Fruit fly (Drosophila melanogaster) whole organism, embryonic: ENCODE measurements around the gene CG11997.

Experiments
- Atf-2 ChIP-seq: fragments of 200-800 bp; sonication (Bioruptor generic); optimal IDR thresholded peaks from 2 replicates; lab custom pipeline; 2016; ENCODE audit warnings: missing biosample characterization, missing genetic modification characterization
- CG10565 ChIP-seq: fragments of 200-800 bp; sonication (Bioruptor generic); optimal IDR thresholded peaks from 3 replicates; lab custom pipeline; 2016; ENCODE audit warnings: missing biosample characterization, mild to moderate bottlenecking, missing genetic modification characterization
- CG11398 ChIP-seq: fragments of 200-800 bp; sonication (Bioruptor generic); optimal IDR thresholded peaks from 2 replicates; lab custom pipeline; 2016; ENCODE audit warnings: missing biosample characterization, missing genetic modification characterization
- CG11696 ChIP-seq: fragments of 200-800 bp; sonication (Bioruptor generic); IDR thresholded peaks from 2 replicates; pipeline ENCODE4 v1.3.6; 2022; ENCODE audit warnings: missing biosample characterization, missing genetic modification characterization
- CG1233 ChIP-seq: fragments of 200-800 bp; sonication (Bioruptor generic); optimal IDR thresholded peaks from 4 replicates; lab custom pipeline; 2018; ENCODE audit warnings: missing biosample characterization, mild to moderate bottlenecking, missing genetic modification characterization
- CG12391 ChIP-seq: fragments of 200-800 bp; sonication (Bioruptor generic); optimal IDR thresholded peaks from 3 replicates; lab custom pipeline; 2018; ENCODE audit warnings: missing biosample characterization, mild to moderate bottlenecking, missing genetic modification characterization, moderate library complexity
- CG13296 ChIP-seq: fragments of 200-800 bp; sonication (Bioruptor generic); optimal IDR thresholded peaks from 3 replicates; lab custom pipeline; 2018; ENCODE audit warnings: missing biosample characterization, mild to moderate bottlenecking, missing genetic modification characterization
- CG14441 ChIP-seq: fragments of 200-800 bp; sonication (Bioruptor generic); IDR thresholded peaks from 2 replicates; pipeline ENCODE4 v1.3.6; 2022; ENCODE audit warnings: missing biosample characterization, missing genetic modification characterization
- CG14965 ChIP-seq: fragments of 200-800 bp; sonication (Bioruptor generic); optimal IDR thresholded peaks from 2 replicates; lab custom pipeline; 2016; ENCODE audit warnings: missing biosample characterization, missing genetic modification characterization, borderline replicate concordance
- CG15696 ChIP-seq: fragments of 200-800 bp; sonication (Bioruptor generic); optimal IDR thresholded peaks from 2 replicates; lab custom pipeline; 2019; ENCODE audit warnings: missing biosample characterization, mild to moderate bottlenecking, missing genetic modification characterization, moderate library complexity
- CG1603 ChIP-seq: fragments of 200-800 bp; sonication (Bioruptor generic); optimal IDR thresholded peaks from 2 replicates; lab custom pipeline; 2019; ENCODE audit warnings: missing biosample characterization, mild to moderate bottlenecking, missing genetic modification characterization, moderate library complexity
- CG1647 ChIP-seq: fragments of 200-800 bp; sonication (Bioruptor generic); optimal IDR thresholded peaks from 3 replicates; lab custom pipeline; 2016; ENCODE audit warnings: missing biosample characterization, missing genetic modification characterization
- CG16863 ChIP-seq: fragments of 200-800 bp; sonication (Bioruptor generic); optimal IDR thresholded peaks from 3 replicates; lab custom pipeline; 2016; ENCODE audit warnings: missing biosample characterization, missing genetic modification characterization
- CG2712 ChIP-seq: fragments of 200-800 bp; optimal IDR thresholded peaks from 3 replicates; lab custom pipeline; 2019; ENCODE audit warnings: missing biosample characterization, mild to moderate bottlenecking, missing genetic modification characterization, moderate library complexity
- CG31388 ChIP-seq: fragments of 200-800 bp; sonication (Bioruptor generic); optimal IDR thresholded peaks from 2 replicates; lab custom pipeline; 2016; ENCODE audit warnings: missing biosample characterization, missing genetic modification characterization
- CG3163 ChIP-seq: fragments of 200-800 bp; sonication (Bioruptor generic); optimal IDR thresholded peaks from 3 replicates; lab custom pipeline; 2016; ENCODE audit warnings: missing biosample characterization, missing genetic modification characterization
- CG3407 ChIP-seq: fragments of 200-800 bp; sonication (Bioruptor generic); optimal IDR thresholded peaks from 2 replicates; lab custom pipeline; 2018; ENCODE audit warnings: missing biosample characterization, mild to moderate bottlenecking, missing genetic modification characterization
- CG3995 ChIP-seq: fragments of 200-800 bp; sonication (Bioruptor generic); optimal IDR thresholded peaks from 3 replicates; lab custom pipeline; 2016; ENCODE audit warnings: missing biosample characterization, missing genetic modification characterization
- CG5953 ChIP-seq: fragments of 200-800 bp; sonication (Bioruptor generic); IDR thresholded peaks from 2 replicates; pipeline ENCODE4 v1.3.6; 2022; ENCODE audit warnings: missing biosample characterization, missing genetic modification characterization
- CG6272 ChIP-seq: fragments of 200-800 bp; sonication (Bioruptor generic); IDR thresholded peaks from 2 replicates; pipeline ENCODE4 v1.3.6; 2022; ENCODE audit warnings: missing biosample characterization, missing genetic modification characterization
- CG7372 ChIP-seq: fragments of 200-800 bp; sonication (Bioruptor generic); IDR thresholded peaks from 2 replicates; pipeline ENCODE4 v1.3.6; 2022; ENCODE audit warnings: missing biosample characterization, missing genetic modification characterization
- CG8478 ChIP-seq: fragments of >200 bp; optimal IDR thresholded peaks from 2 replicates; lab custom pipeline; 2018
- CoRest ChIP-seq: fragments of 200-800 bp; sonication (Bioruptor generic); optimal IDR thresholded peaks from 3 replicates; lab custom pipeline; 2018; ENCODE audit warnings: missing biosample characterization, mild to moderate bottlenecking, missing genetic modification characterization, moderate library complexity
- E2f2 ChIP-seq: fragments of 200-800 bp; sonication (Bioruptor generic); IDR thresholded peaks from 2 replicates; pipeline ENCODE4 v1.3.6; 2022; ENCODE audit warnings: missing biosample characterization, missing genetic modification characterization
- Eip74EF ChIP-seq, 2 experiments: fragments of 200-800 bp in 1 of 2; fragments of >200 bp in 1 of 2; sonication (Bioruptor generic) in 1 of 2; optimal IDR thresholded peaks; 2 replicates each; lab custom pipeline; 2017 to 2019; ENCODE audit warnings: missing biosample characterization in 2 of 2, missing genetic modification characterization in 2 of 2, mild to moderate bottlenecking in 1 of 2, moderate library complexity in 1 of 2
- HLH4C ChIP-seq: fragments of 200-800 bp; sonication (Bioruptor generic); IDR thresholded peaks from 3 replicates; pipeline ENCODE4 v1.3.6; 2022; ENCODE audit warnings: missing biosample characterization, missing genetic modification characterization; ENCODE audit not compliant: partially characterized antibody
- Jarid2 ChIP-seq: fragments of 200-800 bp; sonication (Bioruptor generic); optimal IDR thresholded peaks from 3 replicates; lab custom pipeline; 2017; ENCODE audit warnings: mild to moderate bottlenecking, missing biosample characterization, missing genetic modification reagents, missing genetic modification characterization
- Sin3A ChIP-seq: fragments of >200 bp; optimal IDR thresholded peaks from 2 replicates; lab custom pipeline; 2018
- Taf1 ChIP-seq: fragments of 200-800 bp; sonication (Bioruptor generic); IDR thresholded peaks from 2 replicates; pipeline ENCODE4 v1.3.6; 2022; ENCODE audit warnings: missing biosample characterization, missing genetic modification characterization
- Tbp ChIP-seq: fragments of >200 bp; optimal IDR thresholded peaks from 2 replicates; lab custom pipeline; 2018; ENCODE audit warnings: missing biosample characterization, missing genetic modification characterization
- abd-A ChIP-seq: fragments of 200-800 bp; sonication (Bioruptor generic); optimal IDR thresholded peaks from 3 replicates; lab custom pipeline; 2019; ENCODE audit warnings: missing biosample characterization, mild to moderate bottlenecking, missing genetic modification characterization, moderate library complexity
- ac ChIP-seq: fragments of 200-800 bp; sonication (Bioruptor generic); optimal IDR thresholded peaks from 3 replicates; lab custom pipeline; 2017; ENCODE audit warnings: missing biosample characterization, mild to moderate bottlenecking, missing genetic modification characterization
- aop ChIP-seq: fragments of 200-800 bp; sonication (Bioruptor generic); IDR thresholded peaks from 2 replicates; pipeline ENCODE4 v1.3.6; 2022; ENCODE audit warnings: missing biosample characterization, missing genetic modification characterization
- ase ChIP-seq: fragments of 200-800 bp; sonication (Bioruptor generic); IDR thresholded peaks from 3 replicates; pipeline ENCODE4 v1.3.6; 2022; ENCODE audit warnings: missing biosample characterization, missing genetic modification characterization
- ato ChIP-seq: fragments of 200-800 bp; sonication (Bioruptor generic); IDR thresholded peaks from 2 replicates; pipeline ENCODE4 v1.3.6; 2022; ENCODE audit warnings: missing biosample characterization, missing genetic modification characterization; ENCODE audit not compliant: partially characterized antibody
- bbx ChIP-seq: fragments of 200-800 bp; sonication (Bioruptor generic); IDR thresholded peaks from 2 replicates; pipeline ENCODE4 v1.3.6; 2022; ENCODE audit warnings: missing biosample characterization, missing genetic modification characterization; ENCODE audit not compliant: partially characterized antibody
- corto ChIP-seq: fragments of 200-800 bp; sonication (Bioruptor generic); optimal IDR thresholded peaks from 2 replicates; lab custom pipeline; 2016; ENCODE audit warnings: missing biosample characterization, mild to moderate bottlenecking, missing genetic modification characterization, moderate library complexity
- dm ChIP-seq: fragments of 200-800 bp; sonication (Bioruptor generic); optimal IDR thresholded peaks from 3 replicates; lab custom pipeline; 2016; ENCODE audit warnings: missing biosample characterization, missing genetic modification characterization
- fd3F ChIP-seq: fragments of 200-800 bp; sonication (Bioruptor generic); optimal IDR thresholded peaks from 2 replicates; lab custom pipeline; 2018; ENCODE audit warnings: missing biosample characterization, mild to moderate bottlenecking, missing genetic modification characterization, moderate library complexity
- ftz-f1 ChIP-seq: fragments of 200-800 bp; sonication (Bioruptor generic); optimal IDR thresholded peaks from 2 replicates; lab custom pipeline; 2016; ENCODE audit warnings: missing biosample characterization, missing genetic modification characterization
- gcm ChIP-seq: fragments of 200-800 bp; sonication (Bioruptor generic); optimal IDR thresholded peaks from 2 replicates; lab custom pipeline; 2019; ENCODE audit warnings: missing biosample characterization, mild to moderate bottlenecking, missing genetic modification characterization, moderate library complexity
- jumu ChIP-seq: fragments of 200-800 bp; sonication (Bioruptor generic); optimal IDR thresholded peaks from 3 replicates; lab custom pipeline; 2016; ENCODE audit warnings: missing biosample characterization, missing genetic modification characterization
- luna ChIP-seq: fragments of 200-800 bp; sonication (Bioruptor generic); optimal IDR thresholded peaks from 2 replicates; lab custom pipeline; 2016; ENCODE audit warnings: missing biosample characterization, missing genetic modification characterization
- sd ChIP-seq: fragments of 200-800 bp; sonication (Bioruptor generic); optimal IDR thresholded peaks from 3 replicates; lab custom pipeline; 2018; ENCODE audit warnings: missing biosample characterization, mild to moderate bottlenecking, missing genetic modification characterization, moderate library complexity
- slou ChIP-seq: fragments of 200-800 bp; sonication (Bioruptor generic); optimal IDR thresholded peaks from 3 replicates; lab custom pipeline; 2016; ENCODE audit warnings: missing biosample characterization, missing genetic modification characterization
- sob ChIP-seq: fragments of 200-800 bp; sonication (Bioruptor generic); IDR thresholded peaks from 2 replicates; pipeline ENCODE4 v1.3.6; 2022; ENCODE audit warnings: missing biosample characterization, missing genetic modification characterization
- tap ChIP-seq: fragments of 200-800 bp; optimal IDR thresholded peaks from 3 replicates; lab custom pipeline; 2019; ENCODE audit warnings: missing biosample characterization, mild to moderate bottlenecking, missing genetic modification characterization, moderate library complexity
- tna ChIP-seq: fragments of 200-800 bp; sonication (Bioruptor generic); IDR thresholded peaks from 2 replicates; pipeline ENCODE4 v1.3.6; 2022; ENCODE audit warnings: missing biosample characterization, missing genetic modification characterization; ENCODE audit not compliant: partially characterized antibody
- trh ChIP-seq: fragments of 200-800 bp; sonication (Bioruptor generic); optimal IDR thresholded peaks from 2 replicates; lab custom pipeline; 2016; ENCODE audit warnings: missing biosample characterization, missing genetic modification characterization
- vvl ChIP-seq: fragments of 200-800 bp; sonication (Bioruptor generic); IDR thresholded peaks from 2 replicates; pipeline ENCODE4 v1.3.6; 2022; ENCODE audit warnings: missing biosample characterization, missing genetic modification characterization
- wor ChIP-seq: fragments of 200-800 bp; sonication (Bioruptor generic); IDR thresholded peaks from 2 replicates; pipeline ENCODE4 v1.3.6; 2022; ENCODE audit warnings: missing biosample characterization, missing genetic modification characterization
- zfh2 ChIP-seq: fragments of 200-800 bp; sonication (Bioruptor generic); optimal IDR thresholded peaks from 2 replicates; lab custom pipeline; 2016; ENCODE audit warnings: missing biosample characterization, missing genetic modification characterization

The CG11997 gene

DNA sequence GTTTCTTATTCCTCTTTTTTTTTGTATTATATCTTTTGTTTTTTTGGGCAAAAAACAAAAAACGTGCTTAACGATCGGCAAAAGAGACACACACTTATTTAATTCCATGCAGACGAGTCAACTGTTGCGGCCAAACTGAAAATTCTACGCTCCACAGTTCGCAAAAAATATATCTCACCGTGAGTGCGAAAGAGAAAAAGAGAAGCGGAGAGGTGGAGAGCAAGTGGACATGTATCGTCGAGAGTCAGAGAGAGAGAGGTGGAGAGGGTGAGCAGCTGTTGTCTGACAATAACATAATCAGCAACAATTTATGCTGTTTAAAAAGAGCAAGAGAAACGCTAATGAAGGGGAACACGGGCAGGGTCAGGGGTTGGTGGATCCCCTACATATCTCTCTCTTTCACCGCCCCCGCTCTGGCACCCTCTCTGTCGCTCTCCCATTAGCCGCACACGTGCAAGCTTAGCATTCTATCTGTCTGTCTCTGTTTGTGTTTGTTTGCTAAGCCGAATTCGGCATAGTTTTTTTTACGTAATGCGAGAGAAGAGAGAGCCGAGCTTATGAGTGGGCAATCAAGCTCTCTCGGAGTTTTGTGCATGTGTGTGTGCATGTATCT is 49.5 kb downstream of the CG11997 start (continued):
- TF ChIP-seq CG10565 (GFP tag; lab: Kevin White, UChicago) (no peak), CG8478 (lab: Kevin White, UChicago) (no peak), CG2712 (no peak), sob (GFP tag; lab: Robert Waterston, UW) (no peak), CG11696 (GFP tag; lab: Robert Waterston, UW) (no peak), zfh2 (GFP tag; lab: Kevin White, UChicago) (no peak), jumu (GFP tag; lab: Kevin White, UChicago) (no peak), Jarid2 (peak; percentile 57), luna (GFP tag; lab: Kevin White, UChicago) (no peak), Eip74EF (GFP tag; optimal IDR thresholded peaks at IDR 0.05; lab: Kevin White, UChicago) (no peak), Taf1 (GFP tag; lab: Robert Waterston, UW) (no peak), CG5953 (GFP tag; lab: Robert Waterston, UW) (no peak), CG15696 (tag; lab: Kevin White, UChicago) (no peak), aop (GFP tag; lab: Robert Waterston, UW) (no peak), vvl (GFP tag; lab: Robert Waterston, UW) (peak; percentile 62), CG16863 (GFP tag; lab: Kevin White, UChicago) (no peak), ac (GFP tag; lab: Kevin White, UChicago) (no peak), abd-A (tag; lab: Kevin White, UChicago) (peak; percentile 96), CG6272 (GFP tag; lab: Robert Waterston, UW) (no peak), Sin3A (no peak), CG7372 (no peak), corto (GFP tag; lab: Kevin White, UChicago) (no peak), Tbp (GFP tag; lab: Kevin White, UChicago) (no peak), HLH4C (no peak; the same call in 2 of the 3 replicates), CG3407 (GFP tag; lab: Kevin White, UChicago) (no peak), CG3163 (GFP tag; lab: Kevin White, UChicago) (peak; percentile 97), ato (GFP tag; lab: Robert Waterston, UW) (no peak), CG1603 (tag; lab: Kevin White, UChicago) (no peak), slou (GFP tag; lab: Kevin White, UChicago) (no peak), CG11398 (GFP tag; lab: Kevin White, UChicago) (no peak), ftz-f1 (GFP tag; lab: Kevin White, UChicago) (peak; percentile 37), trh (GFP tag; lab: Kevin White, UChicago) (no peak), CG1647 (GFP tag; lab: Kevin White, UChicago) (no peak), CG31388 (GFP tag; lab: Kevin White, UChicago) (no peak), CG14441 (GFP tag; lab: Robert Waterston, UW) (no peak), Atf-2 (GFP tag; lab: Kevin White, UChicago) (no peak), tap (tag; lab: Kevin White, UChicago) (no peak), dm (GFP tag; lab: Kevin White, UChicago) (peak; percentile 25), ase (GFP tag; lab: Robert Waterston, UW) (no peak), gcm (no peak), CG14965 (GFP tag; lab: Kevin White, UChicago) (no peak), tna (GFP tag; lab: Robert Waterston, UW) (no peak), E2f2 (no peak), wor (GFP tag; lab: Robert Waterston, UW) (no peak), CG13296 (GFP tag; lab: Kevin White, UChicago) (no peak), CG3995 (no peak), CoRest (tag; lab: Kevin White, UChicago) (no peak), sd (tag; lab: Kevin White, UChicago) (peak; percentile 93), CG1233 (GFP tag; lab: Kevin White, UChicago) (no peak), CG12391 (no peak), fd3F (GFP tag; lab: Kevin White, UChicago) (no peak), bbx (GFP tag; lab: Robert Waterston, UW) (no peak)
